Fruit fly (Drosophila melanogaster) whole organism, embryonic: ENCODE data around the gene Nf-YC.
A peak's percentile ranks its signal among the peaks of the same experiment; 100 is the strongest.

Experiments
- Atf-2 ChIP-seq: fragments of 200-800 bp; sonication (Bioruptor generic); optimal IDR thresholded peaks from 2 replicates; lab custom pipeline; 2016; ENCODE audit warnings: missing biosample characterization, missing genetic modification characterization
- CG10274 ChIP-seq: fragments of 200-800 bp; sonication (Bioruptor generic); optimal IDR thresholded peaks from 3 replicates; lab custom pipeline; 2017; ENCODE audit warnings: missing biosample characterization, mild to moderate bottlenecking, missing genetic modification characterization
- CG10565 ChIP-seq: fragments of 200-800 bp; sonication (Bioruptor generic); optimal IDR thresholded peaks from 3 replicates; lab custom pipeline; 2016; ENCODE audit warnings: missing biosample characterization, mild to moderate bottlenecking, missing genetic modification characterization
- CG11456 ChIP-seq: fragments of 200-800 bp; sonication (Bioruptor generic); IDR thresholded peaks from 3 replicates; pipeline ENCODE4 v1.3.6; 2022; ENCODE audit warnings: missing biosample characterization, missing genetic modification characterization
- CG13287 ChIP-seq: fragments of 200-800 bp; sonication (Bioruptor generic); IDR thresholded peaks from 2 replicates; pipeline ENCODE4 v1.3.6; 2022; ENCODE audit warnings: missing biosample characterization, missing genetic modification characterization; ENCODE audit not compliant: partially characterized antibody
- CG13424 ChIP-seq: fragments of 200-800 bp; sonication (Bioruptor generic); optimal IDR thresholded peaks from 2 replicates; lab custom pipeline; 2019; ENCODE audit warnings: missing biosample characterization, mild to moderate bottlenecking, missing genetic modification characterization, moderate library complexity
- CG15696 ChIP-seq: fragments of 200-800 bp; sonication (Bioruptor generic); optimal IDR thresholded peaks from 2 replicates; lab custom pipeline; 2019; ENCODE audit warnings: missing biosample characterization, mild to moderate bottlenecking, missing genetic modification characterization, moderate library complexity
- CG18011 ChIP-seq: fragments of 200-800 bp; sonication (Bioruptor generic); optimal IDR thresholded peaks from 2 replicates; lab custom pipeline; 2017; ENCODE audit warnings: missing biosample characterization, missing genetic modification characterization, mild to moderate bottlenecking, moderate library complexity, missing genotype
- CG2678 ChIP-seq: fragments of 200-800 bp; sonication (Bioruptor generic); optimal IDR thresholded peaks from 3 replicates; lab custom pipeline; 2019; ENCODE audit warnings: missing biosample characterization, mild to moderate bottlenecking, missing genetic modification characterization, moderate library complexity
- CG3163 ChIP-seq: fragments of 200-800 bp; sonication (Bioruptor generic); optimal IDR thresholded peaks from 3 replicates; lab custom pipeline; 2016; ENCODE audit warnings: missing biosample characterization, missing genetic modification characterization
- CG32532 ChIP-seq: fragments of 200-800 bp; sonication (Bioruptor generic); IDR thresholded peaks from 2 replicates; pipeline ENCODE4 v1.3.6; 2022; ENCODE audit warnings: missing biosample characterization, missing genetic modification characterization
- CG33557 ChIP-seq: fragments of 200-800 bp; sonication (Bioruptor generic); optimal IDR thresholded peaks from 2 replicates; lab custom pipeline; 2019; ENCODE audit warnings: missing biosample characterization, mild to moderate bottlenecking, missing genetic modification characterization, moderate library complexity
- CG34224 ChIP-seq: fragments of 200-800 bp; sonication (Bioruptor generic); IDR thresholded peaks from 3 replicates; pipeline ENCODE4 v1.3.6; 2022; ENCODE audit warnings: missing biosample characterization, missing genetic modification characterization; ENCODE audit not compliant: partially characterized antibody
- CG3995 ChIP-seq: fragments of 200-800 bp; sonication (Bioruptor generic); optimal IDR thresholded peaks from 3 replicates; lab custom pipeline; 2016; ENCODE audit warnings: missing biosample characterization, missing genetic modification characterization
- CG4617 ChIP-seq: fragments of 200-800 bp; sonication (Bioruptor generic); optimal IDR thresholded peaks from 3 replicates; lab custom pipeline; 2016; ENCODE audit warnings: missing biosample characterization, missing genetic modification characterization, borderline replicate concordance
- CG5180 ChIP-seq: fragments of 200-800 bp; sonication (Bioruptor generic); optimal IDR thresholded peaks from 3 replicates; lab custom pipeline; 2017; ENCODE audit warnings: missing biosample characterization, missing genetic modification characterization, mild to moderate bottlenecking, moderate library complexity, missing genetic modification reagents
- CG6765 ChIP-seq: fragments of 200-800 bp; sonication (Bioruptor generic); optimal IDR thresholded peaks from 3 replicates; lab custom pipeline; 2017; ENCODE audit warnings: missing biosample characterization, mild to moderate bottlenecking, missing genetic modification characterization
- CG7271 ChIP-seq: fragments of 200-800 bp; sonication (Bioruptor generic); optimal IDR thresholded peaks from 2 replicates; lab custom pipeline; 2018; ENCODE audit warnings: missing biosample characterization, mild to moderate bottlenecking, missing genetic modification characterization, moderate library complexity
- CG8924 ChIP-seq: fragments of 200-800 bp; optimal IDR thresholded peaks from 3 replicates; lab custom pipeline; 2019; ENCODE audit warnings: missing biosample characterization, mild to moderate bottlenecking, missing genetic modification characterization, moderate library complexity
- CG9215 ChIP-seq: fragments of 200-800 bp; sonication (Bioruptor generic); IDR thresholded peaks from 2 replicates; pipeline ENCODE4 v1.3.6; 2022; ENCODE audit warnings: missing biosample characterization, missing genetic modification characterization
- CG9437 ChIP-seq: fragments of 200-800 bp; sonication (Bioruptor generic); optimal IDR thresholded peaks from 2 replicates; lab custom pipeline; 2018; ENCODE audit warnings: missing biosample characterization, mild to moderate bottlenecking, missing genetic modification characterization
- CG9797 ChIP-seq: fragments of 200-800 bp; sonication (Bioruptor generic); optimal IDR thresholded peaks from 3 replicates; lab custom pipeline; 2018; ENCODE audit warnings: missing biosample characterization, mild to moderate bottlenecking, missing genetic modification characterization
- Deaf1 ChIP-seq: fragments of 200-800 bp; optimal IDR thresholded peaks from 3 replicates; lab custom pipeline; 2019; ENCODE audit warnings: missing biosample characterization, mild to moderate bottlenecking, missing genetic modification characterization, moderate library complexity
- E2f1 ChIP-seq: fragments of 200-800 bp; sonication (Bioruptor generic); IDR thresholded peaks from 2 replicates; pipeline ENCODE4 v1.3.6; 2022; ENCODE audit warnings: missing biosample characterization, missing genetic modification characterization
- Ets97D ChIP-seq: fragments of 200-800 bp; sonication (Bioruptor generic); optimal IDR thresholded peaks from 3 replicates; lab custom pipeline; 2016; ENCODE audit warnings: missing biosample characterization, missing genetic modification characterization
- HLH54F ChIP-seq: fragments of 200-800 bp; sonication (Bioruptor generic); optimal IDR thresholded peaks from 3 replicates; lab custom pipeline; 2016; ENCODE audit warnings: missing biosample characterization, missing genetic modification characterization
- HLHmδ ChIP-seq: fragments of 200-800 bp; sonication (Bioruptor generic); optimal IDR thresholded peaks from 2 replicates; lab custom pipeline; 2018; ENCODE audit warnings: missing biosample characterization, mild to moderate bottlenecking, missing genetic modification characterization, moderate library complexity
- Mad ChIP-seq: fragments of 200-800 bp; sonication (Bioruptor generic); optimal IDR thresholded peaks from 2 replicates; lab custom pipeline; 2016; ENCODE audit warnings: missing biosample characterization, missing genetic modification characterization
- Ptx1 ChIP-seq: fragments of 200-800 bp; sonication (Bioruptor generic); IDR thresholded peaks from 2 replicates; pipeline ENCODE4 v1.3.6; 2022; ENCODE audit warnings: missing biosample characterization, missing genetic modification characterization
- Rx ChIP-seq: fragments of 200-800 bp; sonication (Bioruptor generic); IDR thresholded peaks from 2 replicates; pipeline ENCODE4 v1.3.6; 2022; ENCODE audit warnings: missing biosample characterization, missing genetic modification characterization
- Side ChIP-seq: fragments of 200-800 bp; sonication (Bioruptor generic); optimal IDR thresholded peaks from 2 replicates; lab custom pipeline; 2016; ENCODE audit warnings: missing biosample characterization, missing genetic modification characterization
- Sin3A ChIP-seq: fragments of >200 bp; optimal IDR thresholded peaks from 2 replicates; lab custom pipeline; 2018
- bab2 ChIP-seq: fragments of 200-800 bp; sonication (Bioruptor generic); optimal IDR thresholded peaks from 2 replicates; lab custom pipeline; 2016; ENCODE audit warnings: missing biosample characterization, missing genetic modification characterization
- cad ChIP-seq: fragments of >200 bp; optimal IDR thresholded peaks from 2 replicates; lab custom pipeline; 2017; ENCODE audit warnings: missing biosample characterization, missing genetic modification characterization
- chn ChIP-seq: fragments of 200-800 bp; sonication (Bioruptor generic); optimal IDR thresholded peaks from 2 replicates; lab custom pipeline; 2016; ENCODE audit warnings: missing biosample characterization, missing genetic modification characterization
- ewg ChIP-seq: fragments of 200-800 bp; sonication (Bioruptor generic); optimal IDR thresholded peaks from 3 replicates; lab custom pipeline; 2017; ENCODE audit warnings: mild to moderate bottlenecking, missing biosample characterization, missing genetic modification reagents, missing genetic modification characterization
- fd102C ChIP-seq: fragments of 200-800 bp; sonication (Bioruptor generic); optimal IDR thresholded peaks from 2 replicates; lab custom pipeline; 2018; ENCODE audit warnings: missing biosample characterization, mild to moderate bottlenecking, missing genetic modification characterization, moderate library complexity
- ftz-f1 ChIP-seq: fragments of 200-800 bp; sonication (Bioruptor generic); optimal IDR thresholded peaks from 2 replicates; lab custom pipeline; 2016; ENCODE audit warnings: missing biosample characterization, missing genetic modification characterization
- gfzf ChIP-seq: fragments of 200-800 bp; sonication (Bioruptor generic); optimal IDR thresholded peaks from 2 replicates; lab custom pipeline; 2016; ENCODE audit warnings: missing biosample characterization, mild to moderate bottlenecking, missing genetic modification characterization, moderate library complexity
- hkb ChIP-seq, 2 experiments: fragments of 200-800 bp in 1 of 2; fragments of >200 bp in 1 of 2; sonication (Bioruptor generic) in 1 of 2; IDR thresholded peaks in 1 of 2; optimal IDR thresholded peaks in 1 of 2; 2 replicates each; pipeline versions ENCODE4 v1.3.6 to Lab custom; 2017 to 2022; ENCODE audit warnings: missing biosample characterization in 1 of 2, missing genetic modification characterization in 1 of 2
- knrl ChIP-seq: fragments of 200-800 bp; sonication (Bioruptor generic); IDR thresholded peaks from 3 replicates; pipeline ENCODE4 v1.3.6; 2022; ENCODE audit warnings: missing biosample characterization, missing genetic modification characterization; ENCODE audit not compliant: partially characterized antibody
- lbe ChIP-seq: fragments of 200-800 bp; sonication (Bioruptor generic); optimal IDR thresholded peaks from 2 replicates; lab custom pipeline; 2016; ENCODE audit warnings: missing biosample characterization, mild to moderate bottlenecking, missing genetic modification characterization
- pan ChIP-seq, 4 experiments: fragments of >200 bp in 3 of 4; fragments of 200-800 bp in 1 of 4; sonication (Bioruptor generic) in 1 of 4; optimal IDR thresholded peaks in 3 of 4; IDR thresholded peaks in 1 of 4; 2 replicates each; pipeline versions ENCODE4 v1.3.6 to Lab custom; 2017 to 2022; ENCODE audit warnings: missing biosample characterization in 2 of 4, missing genetic modification characterization in 2 of 4, mixed read lengths in 1 of 4
- sens ChIP-seq: fragments of 200-800 bp; sonication (Bioruptor generic); peaks from one replicate; lab custom pipeline; 2016; ENCODE audit warnings: missing biosample characterization, missing genetic modification characterization
- sens-2 ChIP-seq: fragments of 200-800 bp; sonication (Bioruptor generic); IDR thresholded peaks from 2 replicates; pipeline ENCODE4 v1.3.6; 2022; ENCODE audit warnings: missing biosample characterization, missing genetic modification characterization
- stc ChIP-seq: fragments of 200-800 bp; sonication (Bioruptor generic); IDR thresholded peaks from 2 replicates; pipeline ENCODE4 v1.3.6; 2022; ENCODE audit warnings: missing biosample characterization, missing genetic modification characterization
- toy ChIP-seq: fragments of 200-800 bp; sonication (Bioruptor generic); IDR thresholded peaks from 2 replicates; pipeline ENCODE4 v1.3.6; 2022; ENCODE audit warnings: missing biosample characterization, missing genetic modification characterization
- trh ChIP-seq: fragments of 200-800 bp; sonication (Bioruptor generic); optimal IDR thresholded peaks from 2 replicates; lab custom pipeline; 2016; ENCODE audit warnings: missing biosample characterization, missing genetic modification characterization
- unc-4 ChIP-seq: fragments of 200-800 bp; sonication (Bioruptor generic); IDR thresholded peaks from 2 replicates; pipeline ENCODE4 v1.3.6; 2022; ENCODE audit warnings: missing biosample characterization, missing genetic modification characterization; ENCODE audit not compliant: partially characterized antibody
- wor ChIP-seq: fragments of 200-800 bp; sonication (Bioruptor generic); IDR thresholded peaks from 2 replicates; pipeline ENCODE4 v1.3.6; 2022; ENCODE audit warnings: missing biosample characterization, missing genetic modification characterization

Nf-YC gene

DNA sequence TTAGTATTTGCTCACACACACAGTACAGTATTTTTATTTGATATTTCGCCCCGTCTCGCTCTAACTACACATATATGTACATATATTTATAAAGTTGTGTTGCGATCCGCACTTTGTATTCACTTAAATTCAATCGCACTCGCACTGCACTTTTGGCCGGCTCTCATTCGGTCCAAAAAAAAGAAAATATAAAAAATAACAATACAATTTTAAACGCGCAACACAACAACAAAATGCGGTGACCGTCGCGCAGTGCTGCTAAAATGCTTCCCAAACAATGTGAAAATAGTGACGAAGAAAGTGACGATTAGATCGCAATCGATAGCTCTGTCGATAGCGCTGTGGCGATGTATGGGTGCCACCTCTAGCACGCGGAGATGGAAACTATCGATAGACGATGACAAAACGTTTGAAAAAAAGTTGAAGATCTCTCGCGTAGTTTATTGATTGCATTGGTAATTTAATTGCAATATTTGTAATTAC, 17.4 kb downstream of the Nf-YC start, which contains the start of the genes C3G and pod1 (continued):
- TF ChIP-seq CG2678 (peak; percentile 18), Side (GFP tag; lab: Kevin White, UChicago) (peak; percentile 21), knrl (GFP tag; lab: Robert Waterston, UW) (peak; percentile 98), Ptx1 (GFP tag; lab: Robert Waterston, UW) (peak; percentile 18; the same call in 1 of the 2 replicates), CG3163 (GFP tag; lab: Kevin White, UChicago) (no peak), Deaf1 (tag; lab: Kevin White, UChicago) (no peak), CG8924 (tag; lab: Kevin White, UChicago) (peak; percentile 57), CG10565 (no peak), CG15696 (tag; lab: Kevin White, UChicago) (no peak), sens (GFP tag; lab: Kevin White, UChicago) (peak; percentile 88), CG6765 (GFP tag; lab: Kevin White, UChicago) (no peak), stc (no peak), CG9797 (GFP tag; lab: Kevin White, UChicago) (peak; percentile 83), ftz-f1 (GFP tag; lab: Kevin White, UChicago) (peak; percentile 45), CG4617 (peak; percentile 92), CG10274 (no peak), pan (optimal IDR thresholded peaks at IDR 0.05; lab: Kevin White, UChicago) (no peak), pan (GFP tag; optimal IDR thresholded peaks at IDR 0.05 in 1 of 2, IDR thresholded peaks at IDR 0.05 in 1 of 2) (no peak), unc-4 (peak; percentile 97), CG33557 (GFP tag; lab: Kevin White, UChicago) (no peak), cad (no peak), CG3995 (peak; percentile 92), lbe (GFP tag; lab: Kevin White, UChicago) (peak; percentile 32), Mad (GFP tag; lab: Kevin White, UChicago) (peak; percentile 21), wor (no peak), gfzf (GFP tag; lab: Kevin White, UChicago) (peak; percentile 88), CG32532 (GFP tag; lab: Robert Waterston, UW) (no peak), bab2 (no peak), Rx (GFP tag; lab: Robert Waterston, UW) (no peak), CG11456 (GFP tag; lab: Robert Waterston, UW) (peak; percentile 76; the same call in 2 of the 3 replicates), CG34224 (GFP tag; lab: Robert Waterston, UW) (peak; percentile 96), chn (GFP tag; lab: Kevin White, UChicago) (peak; percentile 8), toy (GFP tag; lab: Robert Waterston, UW) (no peak), Sin3A (peak; percentile 75), E2f1 (GFP tag; lab: Robert Waterston, UW) (no peak), CG9437 (no peak), trh (GFP tag; lab: Kevin White, UChicago) (no peak), HLH54F (GFP tag; lab: Kevin White, UChicago) (no peak), CG18011 (GFP tag; lab: Kevin White, UChicago) (peak; percentile 23), CG7271 (no peak), ewg (GFP tag; lab: Kevin White, UChicago) (peak; percentile 48), CG13287 (GFP tag; lab: Robert Waterston, UW) (peak; percentile 96), CG13424 (tag; lab: Kevin White, UChicago) (peak; percentile 16), hkb (optimal IDR thresholded peaks at IDR 0.05; lab: Kevin White, UChicago) (no peak), hkb (GFP tag; IDR thresholded peaks at IDR 0.05; lab: Robert Waterston, UW) (no peak), CG9215 (GFP tag; lab: Robert Waterston, UW) (no peak), HLHmδ (GFP tag; lab: Kevin White, UChicago) (peak; percentile 1), sens-2 (no peak), fd102C (no peak), Atf-2 (no peak), Ets97D (GFP tag; lab: Kevin White, UChicago) (peak; percentile 85), CG5180 (no peak)
